Worm (Caenorhabditis elegans): Measurements from ENCODE around the gene nhl-1.
A peak's percentile ranks its signal among the peaks of the same experiment; 100 is the strongest.

nhl-1 gene

ce11 chrIII:9109726-9110125, 44.0 kb downstream of the nhl-1 start:
- TF ChIP-seq pes-1 (GFP tag; IDR thresholded peaks at IDR 0.05), result no peak
- TF ChIP-seq ceh-36 (tag; optimal IDR thresholded peaks at IDR 0.05), result peak; percentile 16

DNA sequence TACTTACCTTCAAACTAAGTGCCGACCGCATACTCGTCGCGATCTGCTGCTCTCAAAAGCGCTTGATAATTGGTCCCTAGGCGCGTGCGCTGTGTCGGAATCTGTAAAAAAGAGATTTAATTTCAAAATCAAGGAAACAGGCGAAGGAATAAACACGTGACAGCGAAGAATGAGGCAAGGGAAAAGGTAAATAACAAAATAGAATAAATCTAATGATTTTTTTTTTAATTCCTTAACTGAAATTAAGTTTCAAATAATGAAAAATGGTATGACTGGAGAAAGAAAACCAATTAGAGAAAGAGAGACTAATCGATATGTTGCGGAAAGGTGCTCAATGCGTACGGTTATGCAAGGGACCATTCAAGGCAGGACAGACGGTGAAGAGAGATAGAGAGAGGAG, 44.5 kb downstream of the nhl-1 start, which contains the start of gene cya-1:
cya-1 (minus strand) TSS at position 101 of the 400 bp plus-strand sequence.
- TF ChIP-seq ets-7 (tag; optimal IDR thresholded peaks at IDR 0.05) (no peak), flt-1 (GFP tag; IDR thresholded peaks at IDR 0.05) (no peak), aly-1 (tag; optimal IDR thresholded peaks at IDR 0.05) (no peak), scrt-1 (GFP tag; IDR thresholded peaks at IDR 0.05) (no peak), B0310.2 (tag; optimal IDR thresholded peaks at IDR 0.05) (no peak), sea-1 (GFP tag; conservative IDR thresholded peaks at IDR 0.05) (no peak), ama-1 (optimal IDR thresholded peaks at IDR 0.05) (no peak), tbx-37 (GFP tag; conservative IDR thresholded peaks at IDR 0.05) (no peak), hnd-1 (tag; optimal IDR thresholded peaks at IDR 0.05) (no peak)

DNA sequence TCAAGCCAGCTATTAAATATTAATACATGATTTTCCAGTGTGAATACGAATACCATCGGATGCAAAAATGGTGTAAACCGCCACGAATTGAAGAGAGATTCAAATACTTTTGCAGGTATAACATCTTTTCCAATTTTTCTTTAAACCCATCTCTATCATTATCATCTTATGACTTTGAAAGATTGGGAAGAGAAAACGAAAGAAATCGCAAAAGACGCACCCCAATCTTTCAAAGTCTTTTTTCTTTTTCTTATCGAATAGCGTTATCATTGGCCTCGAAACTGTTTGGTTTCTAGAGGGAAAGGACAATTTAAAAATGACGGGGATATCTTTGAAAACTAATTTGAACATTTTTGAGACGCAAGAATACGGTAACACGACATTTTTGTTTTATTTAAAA, 48.1 kb downstream of the nhl-1 start:
- no peak for TF ChIP-seq B0310.2 (tag; optimal IDR thresholded peaks at IDR 0.05)
- no peak for TF ChIP-seq flt-1 (GFP tag; IDR thresholded peaks at IDR 0.05)
- TF ChIP-seq F13C5.2 (tag; optimal IDR thresholded peaks at IDR 0.05), result no peak
- TF ChIP-seq hnd-1 (tag; optimal IDR thresholded peaks at IDR 0.05), result no peak
- TF ChIP-seq sea-1 (GFP tag; conservative IDR thresholded peaks at IDR 0.05), result no peak
- TF ChIP-seq ceh-36 (tag; optimal IDR thresholded peaks at IDR 0.05), result no peak
- TF ChIP-seq tbx-37 (GFP tag; conservative IDR thresholded peaks at IDR 0.05), result no peak
- TF ChIP-seq scrt-1 (GFP tag; IDR thresholded peaks at IDR 0.05), result no peak

DNA sequence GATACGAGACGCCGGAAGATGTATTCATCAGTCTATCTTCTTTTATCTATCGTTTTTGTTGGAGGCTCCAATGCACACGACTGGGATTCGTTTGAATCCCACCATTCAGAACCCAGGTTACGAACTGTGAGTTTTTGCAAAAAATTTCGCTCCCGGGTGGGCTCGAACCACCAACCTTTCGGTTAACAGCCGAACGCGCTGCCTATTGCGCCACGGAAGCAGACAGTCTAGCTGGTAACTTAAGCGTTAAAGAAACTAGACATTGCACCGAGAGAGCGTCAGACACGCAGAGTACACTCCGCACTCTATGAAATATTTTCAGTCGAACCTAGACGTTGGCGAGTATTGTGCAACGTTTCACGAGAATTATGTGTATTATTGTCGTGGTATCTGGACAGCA, 49.6 kb downstream of the nhl-1 start:
- TF ChIP-seq hnd-1 (tag; optimal IDR thresholded peaks at IDR 0.05) (peak; percentile 77), scrt-1 (GFP tag; IDR thresholded peaks at IDR 0.05) (peak; percentile 87), ets-7 (tag; optimal IDR thresholded peaks at IDR 0.05) (peak; percentile 27), ceh-36 (tag; optimal IDR thresholded peaks at IDR 0.05) (peak; percentile 74), aly-1 (tag; optimal IDR thresholded peaks at IDR 0.05) (no peak), ama-1 (optimal IDR thresholded peaks at IDR 0.05) (no peak), tra-4 (tag; optimal IDR thresholded peaks at IDR 0.05) (peak; percentile 37), tbx-37 (GFP tag; conservative IDR thresholded peaks at IDR 0.05) (peak; percentile 76), B0310.2 (tag; optimal IDR thresholded peaks at IDR 0.05) (peak; percentile 73), sea-1 (GFP tag; conservative IDR thresholded peaks at IDR 0.05) (0 out of 2 replicates have a peak, but pooled peaks have one; percentile 37), flt-1 (GFP tag; IDR thresholded peaks at IDR 0.05) (peak; percentile 79), hmg-4 (GFP tag; optimal IDR thresholded peaks at IDR 0.05) (peak; percentile 80), ceh-13 (GFP tag; optimal IDR thresholded peaks at IDR 0.05) (peak; percentile 75), pes-1 (GFP tag; IDR thresholded peaks at IDR 0.05) (no peak), F13C5.2 (tag; optimal IDR thresholded peaks at IDR 0.05) (peak; percentile 18), hmbx-1 (tag; optimal IDR thresholded peaks at IDR 0.05) (peak; percentile 20), tbx-11 (GFP tag; IDR thresholded peaks at IDR 0.05) (peak; percentile 77)

DNA sequence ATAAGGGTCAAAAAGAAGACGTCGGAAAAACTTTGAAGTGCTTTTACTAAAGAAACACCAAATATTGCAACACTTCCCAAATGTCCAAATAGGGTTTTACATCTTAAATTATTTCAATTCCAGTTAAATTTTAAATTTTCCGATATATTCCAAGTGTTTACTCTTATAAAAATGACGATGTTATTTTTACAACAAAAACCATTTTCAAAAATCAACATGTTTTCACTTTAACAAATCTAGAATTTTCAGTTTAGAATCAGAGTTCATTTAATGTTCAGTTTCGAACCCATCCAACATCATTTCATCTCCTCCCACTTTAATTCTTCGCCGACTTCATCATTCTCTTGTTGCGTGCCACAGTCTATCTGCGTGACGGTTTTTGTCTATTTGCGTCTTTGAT, 50.1 kb downstream of the nhl-1 start, which contains the start of gene dos-1:
dos-1 (plus strand) TSS at position 301 of the 400 bp plus-strand sequence.
- TF ChIP-seq tbx-37 (GFP tag; conservative IDR thresholded peaks at IDR 0.05) (no peak), hnd-1 (tag; optimal IDR thresholded peaks at IDR 0.05) (no peak), sea-1 (GFP tag; conservative IDR thresholded peaks at IDR 0.05) (no peak), tra-4 (tag; optimal IDR thresholded peaks at IDR 0.05) (no peak), F13C5.2 (tag; optimal IDR thresholded peaks at IDR 0.05) (no peak), aly-1 (tag; optimal IDR thresholded peaks at IDR 0.05) (no peak), B0310.2 (tag; optimal IDR thresholded peaks at IDR 0.05) (no peak), scrt-1 (GFP tag; IDR thresholded peaks at IDR 0.05) (no peak), ama-1 (optimal IDR thresholded peaks at IDR 0.05) (no peak), ceh-13 (GFP tag; optimal IDR thresholded peaks at IDR 0.05) (no peak), flt-1 (GFP tag; IDR thresholded peaks at IDR 0.05) (no peak), tbx-11 (GFP tag; IDR thresholded peaks at IDR 0.05) (no peak), ets-7 (tag; optimal IDR thresholded peaks at IDR 0.05) (no peak), hmg-4 (GFP tag; optimal IDR thresholded peaks at IDR 0.05) (no peak), ceh-36 (tag; optimal IDR thresholded peaks at IDR 0.05) (no peak), hmbx-1 (tag; optimal IDR thresholded peaks at IDR 0.05) (no peak), pes-1 (GFP tag; IDR thresholded peaks at IDR 0.05) (no peak)

ce11 chrIII:9101212-9101611, 52.5 kb downstream of the nhl-1 start, which contains the start of gene ZK507.1:
TSS of gene ZK507.1 (minus strand) at chrIII:9101312.
- no peak for TF ChIP-seq B0310.2 (tag; optimal IDR thresholded peaks at IDR 0.05)
- TF ChIP-seq tra-4 (tag; optimal IDR thresholded peaks at IDR 0.05), result no peak
- no peak for TF ChIP-seq ets-7 (tag; optimal IDR thresholded peaks at IDR 0.05)
- no peak for TF ChIP-seq F13C5.2 (tag; optimal IDR thresholded peaks at IDR 0.05)
- no peak for TF ChIP-seq flt-1 (GFP tag; IDR thresholded peaks at IDR 0.05)
- no peak for TF ChIP-seq tbx-11 (GFP tag; IDR thresholded peaks at IDR 0.05)
- TF ChIP-seq hmg-4 (GFP tag; optimal IDR thresholded peaks at IDR 0.05), result no peak
- no peak for TF ChIP-seq aly-1 (tag; optimal IDR thresholded peaks at IDR 0.05)
- no peak for TF ChIP-seq hmbx-1 (tag; optimal IDR thresholded peaks at IDR 0.05)
- no peak for TF ChIP-seq ceh-36 (tag; optimal IDR thresholded peaks at IDR 0.05)
- TF ChIP-seq ama-1 (optimal IDR thresholded peaks at IDR 0.05), result no peak
- TF ChIP-seq sea-1 (GFP tag; conservative IDR thresholded peaks at IDR 0.05), result no peak
- no peak for TF ChIP-seq pes-1 (GFP tag; IDR thresholded peaks at IDR 0.05)
- no peak for TF ChIP-seq tbx-37 (GFP tag; conservative IDR thresholded peaks at IDR 0.05)
- no peak for TF ChIP-seq scrt-1 (GFP tag; IDR thresholded peaks at IDR 0.05)
- TF ChIP-seq hnd-1 (tag; optimal IDR thresholded peaks at IDR 0.05), result no peak

All from whole organism, early embryonic.